Fruit fly (Drosophila melanogaster) whole organism, adult: ENCODE results near the gene a6.

Source experiments
- CG11617 ChIP-seq: fragments of 200-800 bp; sonication (Bioruptor generic); optimal IDR thresholded peaks from 2 replicates; lab custom pipeline; 2017; ENCODE audit warnings: mild to moderate bottlenecking, missing biosample characterization, missing genetic modification reagents, missing genetic modification characterization
- CG12768 ChIP-seq: fragments of 200-800 bp; sonication (Bioruptor generic); optimal IDR thresholded peaks from 2 replicates; lab custom pipeline; 2017; ENCODE audit warnings: missing biosample characterization, missing genetic modification characterization, mild to moderate bottlenecking, moderate library complexity, missing genetic modification reagents
- CG14711 ChIP-seq: fragments of 200-800 bp; sonication (Bioruptor generic); optimal IDR thresholded peaks from 2 replicates; lab custom pipeline; 2018; ENCODE audit warnings: missing biosample characterization, mild to moderate bottlenecking, missing genetic modification characterization, moderate library complexity
- CG1620 ChIP-seq: fragments of 200-800 bp; sonication (Bioruptor generic); optimal IDR thresholded peaks from 2 replicates; lab custom pipeline; 2016; ENCODE audit warnings: missing biosample characterization, missing genetic modification characterization
- CG33017 ChIP-seq: fragments of 200-800 bp; sonication (Bioruptor generic); optimal IDR thresholded peaks from 2 replicates; lab custom pipeline; 2018; ENCODE audit warnings: missing biosample characterization, mild to moderate bottlenecking, missing genetic modification characterization, moderate library complexity
- CG5204 ChIP-seq: fragments of 200-800 bp; sonication (Bioruptor generic); optimal IDR thresholded peaks from 2 replicates; lab custom pipeline; 2016; ENCODE audit warnings: missing biosample characterization, missing genetic modification characterization
- CG7045 ChIP-seq: fragments of 200-800 bp; sonication (Bioruptor generic); optimal IDR thresholded peaks from 2 replicates; lab custom pipeline; 2017; ENCODE audit warnings: missing biosample characterization, mild to moderate bottlenecking, missing genetic modification characterization
- CG7101 ChIP-seq: fragments of 200-800 bp; sonication (Bioruptor generic); optimal IDR thresholded peaks from 2 replicates; lab custom pipeline; 2018; ENCODE audit warnings: missing biosample characterization, mild to moderate bottlenecking, missing genetic modification characterization, moderate library complexity
- Clk ChIP-seq: fragments of 200-800 bp; sonication (Bioruptor generic); optimal IDR thresholded peaks from 2 replicates; lab custom pipeline; 2017; ENCODE audit warnings: missing biosample characterization, missing genetic modification characterization
- Crg-1 ChIP-seq: fragments of 200-800 bp; sonication (Bioruptor generic); optimal IDR thresholded peaks from 2 replicates; lab custom pipeline; 2016; ENCODE audit warnings: missing biosample characterization, missing genetic modification characterization
- Hr96 ChIP-seq: fragments of 200-800 bp; sonication (Bioruptor generic); optimal IDR thresholded peaks from 2 replicates; lab custom pipeline; 2016; ENCODE audit warnings: missing biosample characterization, missing genetic modification characterization
- Mnt ChIP-seq: fragments of 200-800 bp; sonication (Bioruptor generic); optimal IDR thresholded peaks from 2 replicates; lab custom pipeline; 2016; ENCODE audit warnings: missing biosample characterization, mild to moderate bottlenecking, missing genetic modification characterization
- bab1 ChIP-seq: fragments of 200-800 bp; sonication (Bioruptor generic); optimal IDR thresholded peaks from 3 replicates; lab custom pipeline; 2019; ENCODE audit warnings: missing biosample characterization, mild to moderate bottlenecking, missing genetic modification characterization, moderate library complexity
- cic ChIP-seq: fragments of 200-800 bp; sonication (Bioruptor generic); optimal IDR thresholded peaks from 2 replicates; lab custom pipeline; 2017; ENCODE audit warnings: missing biosample characterization, mild to moderate bottlenecking, missing genetic modification characterization, moderate library complexity
- cnc ChIP-seq, 2 experiments: fragments of >200 bp; optimal IDR thresholded peaks; 2 replicates each; lab custom pipeline; 2017
- kay ChIP-seq: fragments of 200-800 bp; sonication (Bioruptor generic); peaks from one replicate; lab custom pipeline; 2016; ENCODE audit warnings: missing biosample characterization, missing genetic modification characterization, borderline replicate concordance
- ovo ChIP-seq: fragments of 200-800 bp; sonication (Bioruptor generic); optimal IDR thresholded peaks from 2 replicates; lab custom pipeline; 2016; ENCODE audit warnings: missing biosample characterization, missing genetic modification characterization
- pad ChIP-seq: fragments of 200-800 bp; sonication (Bioruptor generic); optimal IDR thresholded peaks from 3 replicates; lab custom pipeline; 2017; ENCODE audit warnings: missing biosample characterization, missing genetic modification characterization, mild to moderate bottlenecking, moderate library complexity, missing genetic modification reagents
- tj ChIP-seq: fragments of 200-800 bp; sonication (Bioruptor generic); optimal IDR thresholded peaks from 3 replicates; lab custom pipeline; 2017; ENCODE audit warnings: missing biosample characterization, mild to moderate bottlenecking, missing genetic modification characterization, moderate library complexity
- toe ChIP-seq: fragments of 200-800 bp; sonication (Bioruptor generic); optimal IDR thresholded peaks from 2 replicates; lab custom pipeline; 2016; ENCODE audit warnings: missing biosample characterization, missing genetic modification characterization

The a6 gene

dm6 chrX:1695529-1696410, at the start of gene a6:
Gene a6, minus strand, starts transcription at chrX:1695889.
- no peak for TF ChIP-seq tj (GFP tag; lab: Kevin White, UChicago)
- TF ChIP-seq bab1 (GFP tag; lab: Kevin White, UChicago): peak; percentile 63

DNA sequence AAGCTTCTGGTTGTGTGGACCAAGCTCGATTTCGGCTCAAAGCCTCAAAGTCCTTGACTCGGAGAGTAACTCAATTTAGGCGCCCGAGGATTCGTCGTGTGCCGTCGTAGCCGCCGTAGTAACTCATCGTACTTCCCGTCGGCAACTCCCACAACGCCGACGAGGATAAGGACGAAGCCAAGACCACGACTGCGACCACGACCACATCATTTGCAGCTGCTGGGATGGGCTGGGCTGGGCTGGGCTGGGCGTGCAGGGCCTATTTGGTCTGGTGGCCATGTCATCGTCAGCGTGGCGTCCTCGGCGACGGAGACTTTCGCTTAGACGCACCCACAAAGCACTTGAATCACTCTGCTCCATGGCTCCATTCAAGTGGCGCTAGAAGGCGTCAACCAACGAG, 39.4 kb upstream of the a6 start:
- TF ChIP-seq Clk (GFP tag; lab: Kevin White, UChicago): no peak
- TF ChIP-seq CG5204 (GFP tag; lab: Kevin White, UChicago): no peak
- TF ChIP-seq Mnt (GFP tag; lab: Kevin White, UChicago): no peak
- no peak for TF ChIP-seq Crg-1 (GFP tag; lab: Kevin White, UChicago)
- TF ChIP-seq Hr96 (GFP tag; lab: Kevin White, UChicago): no peak
- no peak for TF ChIP-seq CG14711
- TF ChIP-seq CG7045: no peak

- TF ChIP-seq Crg-1 (GFP tag; lab: Kevin White, UChicago) (no peak), CG33017 (tag; lab: Kevin White, UChicago) (no peak), cic (GFP tag; lab: Kevin White, UChicago) (no peak), CG7101 (tag; lab: Kevin White, UChicago) (no peak), CG1620 (GFP tag; lab: Kevin White, UChicago) (no peak), CG12768 (GFP tag; lab: Kevin White, UChicago) (no peak)
Observed at dm6 chrX:1714874-1715273, 19.2 kb upstream of the a6 start.

DNA sequence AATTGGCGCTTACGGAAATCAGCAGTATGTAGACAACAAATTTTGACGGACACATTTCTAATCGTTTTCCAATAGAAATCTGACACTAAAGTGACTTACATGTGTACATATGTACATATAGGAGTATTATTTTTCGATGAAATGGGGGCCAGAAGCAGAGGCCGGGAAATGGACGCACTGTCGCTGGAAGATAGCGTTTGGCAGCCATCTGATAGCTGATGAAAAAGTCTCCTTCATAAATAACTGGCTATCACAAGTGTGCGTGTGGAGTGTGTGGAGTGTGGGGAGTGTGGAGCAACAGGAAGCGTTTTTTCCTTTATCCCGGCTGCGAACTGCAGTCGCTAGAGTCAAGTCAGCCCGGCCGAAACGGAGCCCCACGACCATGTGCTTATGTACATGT, 14.4 kb upstream of the a6 start, which contains the start of gene CG3795:
TSS of gene CG3795 (minus strand) at position 101 of the 400 bp plus-strand sequence.
- no peak for TF ChIP-seq CG5204 (GFP tag; lab: Kevin White, UChicago)
- no peak for TF ChIP-seq ovo (GFP tag; lab: Kevin White, UChicago)
- TF ChIP-seq CG7045: no peak
- TF ChIP-seq cic (GFP tag; lab: Kevin White, UChicago): no peak
- no peak for TF ChIP-seq tj (GFP tag; lab: Kevin White, UChicago)
- TF ChIP-seq Clk (GFP tag; lab: Kevin White, UChicago): no peak
- no peak for TF ChIP-seq pad
- no peak for TF ChIP-seq toe (GFP tag; lab: Kevin White, UChicago)
- no peak for TF ChIP-seq Hr96 (GFP tag; lab: Kevin White, UChicago)
- TF ChIP-seq CG1620 (GFP tag; lab: Kevin White, UChicago): no peak
- no peak for TF ChIP-seq CG14711

- TF ChIP-seq tj (GFP tag; lab: Kevin White, UChicago) (no peak), pad (no peak), CG7045 (no peak), CG14711 (no peak), Crg-1 (GFP tag; lab: Kevin White, UChicago) (no peak), Clk (GFP tag; lab: Kevin White, UChicago) (no peak), CG12768 (GFP tag; lab: Kevin White, UChicago) (no peak), Hr96 (GFP tag; lab: Kevin White, UChicago) (no peak), toe (GFP tag; lab: Kevin White, UChicago) (no peak), CG5204 (GFP tag; lab: Kevin White, UChicago) (no peak), bab1 (GFP tag; lab: Kevin White, UChicago) (no peak), Mnt (GFP tag; lab: Kevin White, UChicago) (no peak), CG33017 (tag; lab: Kevin White, UChicago) (no peak), cic (GFP tag; lab: Kevin White, UChicago) (no peak)
Observed at dm6 chrX:1705929-1706328, 10.2 kb upstream of the a6 start.

dm6 chrX:1692553-1692952, 3.1 kb downstream of the a6 start, which contains the start of gene CG32809:
Gene CG32809, minus strand, starts transcription at chrX:1692768.
- TF ChIP-seq Mnt (GFP tag; lab: Kevin White, UChicago) (peak; percentile 33), ovo (GFP tag; lab: Kevin White, UChicago) (no peak), CG7101 (tag; lab: Kevin White, UChicago) (no peak)

- TF ChIP-seq ovo (GFP tag; lab: Kevin White, UChicago): no peak
- no peak for TF ChIP-seq bab1 (GFP tag; lab: Kevin White, UChicago)
- no peak for TF ChIP-seq CG1620 (GFP tag; lab: Kevin White, UChicago)
- TF ChIP-seq tj (GFP tag; lab: Kevin White, UChicago): no peak
- TF ChIP-seq CG7045: no peak
- no peak for TF ChIP-seq cic (GFP tag; lab: Kevin White, UChicago)
- TF ChIP-seq Hr96 (GFP tag; lab: Kevin White, UChicago): no peak
- no peak for TF ChIP-seq kay (GFP tag; lab: Kevin White, UChicago)
- TF ChIP-seq Clk (GFP tag; lab: Kevin White, UChicago): no peak
- TF ChIP-seq pad: no peak
- TF ChIP-seq CG7101 (tag; lab: Kevin White, UChicago): no peak
- no peak for TF ChIP-seq cnc (optimal IDR thresholded peaks at IDR 0.05; lab: Kevin White, UChicago)
- no peak for TF ChIP-seq toe (GFP tag; lab: Kevin White, UChicago)
- no peak for TF ChIP-seq Crg-1 (GFP tag; lab: Kevin White, UChicago)
- TF ChIP-seq CG33017 (tag; lab: Kevin White, UChicago): no peak
- no peak for TF ChIP-seq CG5204 (GFP tag; lab: Kevin White, UChicago)
- TF ChIP-seq CG14711: no peak
- no peak for TF ChIP-seq CG12768 (GFP tag; lab: Kevin White, UChicago)
- TF ChIP-seq CG11617 (GFP tag; lab: Kevin White, UChicago): no peak
Observed at dm6 chrX:1691475-1691874, 4.2 kb downstream of the a6 start.
